Worm (Caenorhabditis elegans): Measurements from ENCODE around the gene C31A11.13.

DNA sequence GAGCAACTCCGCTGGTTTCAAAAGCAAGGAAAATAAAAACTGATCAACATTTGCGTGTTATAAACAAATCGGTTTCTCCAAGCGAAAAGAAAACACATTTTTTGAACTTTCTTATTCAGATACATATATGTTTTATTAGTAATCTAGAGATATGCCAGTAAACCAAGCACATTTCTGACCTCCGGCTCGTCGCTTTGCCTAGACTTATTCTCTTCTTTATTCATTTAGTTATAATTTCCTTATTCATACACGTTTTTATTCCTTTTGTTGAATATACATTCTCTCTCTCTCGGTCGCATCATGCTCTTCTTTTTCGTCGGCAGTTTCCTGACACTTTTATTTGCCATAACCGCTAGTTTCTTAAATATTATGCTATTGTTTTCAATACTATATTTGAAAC, 3.7 kb downstream of the C31A11.13 start, which contains the start of gene srbc-84:
- no peak for TF ChIP-seq ama-1 (optimal IDR thresholded peaks at IDR 0.05)
- no peak for TF ChIP-seq tbx-37 (GFP tag; conservative IDR thresholded peaks at IDR 0.05)
- TF ChIP-seq hnd-1 (tag; optimal IDR thresholded peaks at IDR 0.05), result no peak
- no peak for TF ChIP-seq ceh-36 (tag; optimal IDR thresholded peaks at IDR 0.05)
- no peak for TF ChIP-seq B0310.2 (tag; optimal IDR thresholded peaks at IDR 0.05)
- no peak for TF ChIP-seq ceh-13 (GFP tag; optimal IDR thresholded peaks at IDR 0.05)
- TF ChIP-seq tra-4 (tag; optimal IDR thresholded peaks at IDR 0.05), result no peak
- no peak for TF ChIP-seq tbx-11 (GFP tag; IDR thresholded peaks at IDR 0.05)
- no peak for TF ChIP-seq hmbx-1 (tag; optimal IDR thresholded peaks at IDR 0.05)
- TF ChIP-seq hmg-4 (GFP tag; optimal IDR thresholded peaks at IDR 0.05), result no peak
- no peak for TF ChIP-seq flt-1 (GFP tag; IDR thresholded peaks at IDR 0.05)
- no peak for TF ChIP-seq scrt-1 (GFP tag; IDR thresholded peaks at IDR 0.05)
- no peak for TF ChIP-seq F13C5.2 (tag; optimal IDR thresholded peaks at IDR 0.05)
- no peak for TF ChIP-seq ets-7 (tag; optimal IDR thresholded peaks at IDR 0.05)

Measured in whole organism, early embryonic.